Worm (Caenorhabditis elegans) whole organism, young adult: Measurements from ENCODE around the gene Y67D8C.6.
"Not testable (repeated sequence)": the region's sequence is repeated elsewhere in the genome, so short reads cannot be mapped to it uniquely, and the experiment has no call there.

Experiments
- C06A6.2 ChIP-seq: fragments of 200-800 bp; sonication (Bioruptor generic); conservative IDR thresholded peaks from 2 replicates; pipeline ENCODE4 v1.3.6; 2022; ENCODE audit warnings: missing genetic modification characterization, missing compliant biosample characterization
- D2030.7 ChIP-seq: fragments of 200-800 bp; sonication (Bioruptor generic); IDR thresholded peaks from 2 replicates; pipeline ENCODE4 v1.3.6; 2022; ENCODE audit warnings: missing genetic modification reagents, missing genetic modification characterization, missing compliant biosample characterization
- F22D6.2 ChIP-seq: sonication (generic microtip); optimal IDR thresholded peaks from 2 replicates; lab custom pipeline; 2016; ENCODE audit warnings: mild to moderate bottlenecking, missing genetic modification characterization, missing compliant biosample characterization
- Y53G8AR.9 ChIP-seq: fragments of 200-800 bp; sonication (Bioruptor generic); conservative IDR thresholded peaks from 2 replicates; pipeline ENCODE4 v1.3.6; 2022; ENCODE audit warnings: missing genetic modification reagents, missing genetic modification characterization, missing compliant biosample characterization
- Y56A3A.18 ChIP-seq: fragments of 200-800 bp; sonication (Bioruptor generic); IDR thresholded peaks from 2 replicates; pipeline ENCODE4 v1.3.6; 2022; ENCODE audit warnings: missing genetic modification reagents, missing genetic modification characterization, missing compliant biosample characterization
- Y79H2A.3 ChIP-seq: fragments of 200-800 bp; sonication (Bioruptor generic); conservative IDR thresholded peaks from 2 replicates; pipeline ENCODE4 v1.3.6; 2022; ENCODE audit warnings: missing genetic modification reagents, missing genetic modification characterization, missing compliant biosample characterization
- ccch-3 ChIP-seq: fragments of 200-800 bp; sonication (Bioruptor generic); optimal IDR thresholded peaks from 2 replicates; lab custom pipeline; 2018; ENCODE audit warnings: mild to moderate bottlenecking, missing genetic modification characterization, missing compliant biosample characterization
- dpl-1 ChIP-seq: fragments of 150-350 bp; optimal IDR thresholded peaks from 2 replicates; lab custom pipeline; 2014; ENCODE audit warnings: missing biosample characterization, missing genetic modification reagents, missing genetic modification characterization
- efl-1 ChIP-seq: fragments of 150-350 bp; optimal IDR thresholded peaks from 2 replicates; lab custom pipeline; 2014; ENCODE audit warnings: missing biosample characterization, missing genetic modification reagents, missing genetic modification characterization
- egl-18 ChIP-seq: fragments of 200-800 bp; sonication (Bioruptor generic); IDR thresholded peaks from 2 replicates; pipeline ENCODE4 v1.3.6; 2022; ENCODE audit warnings: missing genetic modification reagents, missing genetic modification characterization, missing compliant biosample characterization
- egl-44 ChIP-seq: fragments of 200-800 bp; sonication (Bioruptor generic); IDR thresholded peaks from 2 replicates; pipeline ENCODE4 v1.3.6; 2022; ENCODE audit warnings: missing genetic modification reagents, missing genetic modification characterization, missing compliant biosample characterization
- ekl-4 ChIP-seq: fragments of 200-800 bp; sonication (Bioruptor generic); IDR thresholded peaks from 2 replicates; pipeline ENCODE4 v1.3.6; 2022; ENCODE audit warnings: missing genetic modification reagents, missing genetic modification characterization, missing compliant biosample characterization
- hlh-12 ChIP-seq: sonication (generic microtip); optimal IDR thresholded peaks from 2 replicates; lab custom pipeline; 2016; ENCODE audit warnings: missing genetic modification characterization, missing compliant biosample characterization
- hlh-26 ChIP-seq: fragments of 200-800 bp; sonication (Bioruptor generic); conservative IDR thresholded peaks from 2 replicates; pipeline ENCODE4 v1.3.6; 2022; ENCODE audit warnings: missing genetic modification reagents, missing genetic modification characterization, missing compliant biosample characterization
- hmg-1.2 ChIP-seq: fragments of 200-800 bp; sonication (Bioruptor generic); IDR thresholded peaks from 2 replicates; pipeline ENCODE4 v1.3.6; 2022; ENCODE audit warnings: missing genetic modification reagents, missing genetic modification characterization, missing compliant biosample characterization
- lag-1 ChIP-seq: fragments of 200-800 bp; sonication (Bioruptor generic); IDR thresholded peaks from 2 replicates; pipeline ENCODE4 v1.3.6; 2022; ENCODE audit warnings: missing genetic modification reagents, missing genetic modification characterization, missing compliant biosample characterization
- let-526 ChIP-seq: fragments of 200-800 bp; sonication (Bioruptor generic); IDR thresholded peaks from 2 replicates; pipeline ENCODE4 v1.3.6; 2022; ENCODE audit warnings: missing genetic modification reagents, missing genetic modification characterization, missing compliant biosample characterization
- lin-26 ChIP-seq: fragments of 200-800 bp; sonication (Bioruptor generic); IDR thresholded peaks from 2 replicates; pipeline ENCODE4 v1.3.6; 2022; ENCODE audit warnings: missing genetic modification reagents, missing genetic modification characterization, missing compliant biosample characterization
- lsy-27 ChIP-seq: sonication (generic microtip); optimal IDR thresholded peaks from 2 replicates; lab custom pipeline; 2017; ENCODE audit warnings: missing genetic modification characterization, mild to moderate bottlenecking, missing compliant biosample characterization, antibody characterized with exemption, missing genotype, borderline replicate concordance; ENCODE audit not compliant: insufficient read depth
- madf-3 ChIP-seq: fragments of 200-800 bp; sonication (Bioruptor generic); IDR thresholded peaks from 2 replicates; pipeline ENCODE4 v1.3.6; 2022; ENCODE audit warnings: missing genetic modification reagents, missing genetic modification characterization, missing compliant biosample characterization
- mel-28 ChIP-seq: sonication (generic microtip); optimal IDR thresholded peaks from 2 replicates; lab custom pipeline; 2016; ENCODE audit warnings: borderline replicate concordance, mild to moderate bottlenecking, missing genetic modification characterization, missing compliant biosample characterization
- mes-4 ChIP-seq: sonication (generic microtip); optimal IDR thresholded peaks from 2 replicates; lab custom pipeline; 2016; ENCODE audit warnings: missing genotype, missing genetic modification characterization, missing compliant biosample characterization
- nhr-120 ChIP-seq: fragments of 200-800 bp; sonication (Bioruptor generic); IDR thresholded peaks from 2 replicates; pipeline ENCODE4 v1.3.6; 2022; ENCODE audit warnings: missing genetic modification characterization, missing compliant biosample characterization
- pbrm-1 ChIP-seq: fragments of 200-800 bp; sonication (Bioruptor generic); IDR thresholded peaks from 2 replicates; pipeline ENCODE4 v1.3.6; 2022; ENCODE audit warnings: missing genetic modification reagents, missing genetic modification characterization, missing compliant biosample characterization
- pha-4 ChIP-seq: fragments of 150-350 bp; sonication (generic microtip); optimal IDR thresholded peaks from 2 replicates; lab custom pipeline; 2014; ENCODE audit warnings: missing biosample characterization, missing genetic modification reagents, missing genetic modification characterization
- rcor-1 ChIP-seq: fragments of 200-800 bp; sonication (Bioruptor generic); IDR thresholded peaks from 2 replicates; pipeline ENCODE4 v1.3.6; 2022; ENCODE audit warnings: missing genetic modification reagents, missing genetic modification characterization, missing compliant biosample characterization
- sdz-38 ChIP-seq: sonication (generic microtip); optimal IDR thresholded peaks from 2 replicates; lab custom pipeline; 2016; ENCODE audit warnings: missing genotype, missing genetic modification characterization, missing compliant biosample characterization
- snpc-4 ChIP-seq, 5 experiments: fragments of 150-350 bp in 1 of 5; sonication (generic microtip) in 4 of 5; optimal IDR thresholded peaks; 2 replicates each; lab custom pipeline; 2014 to 2018; ENCODE audit warnings: missing genetic modification characterization in 5 of 5, missing biosample characterization in 3 of 5, antibody characterized with exemption in 2 of 5, mild to moderate bottlenecking in 2 of 5, missing compliant biosample characterization in 2 of 5, missing genotype in 2 of 5, moderate library complexity in 2 of 5, missing genetic modification reagents in 1 of 5
- tbp1 ChIP-seq: fragments of 200-800 bp; sonication (Bioruptor generic); optimal IDR thresholded peaks from 2 replicates; lab custom pipeline; 2018; ENCODE audit warnings: mild to moderate bottlenecking, missing genetic modification characterization, missing compliant biosample characterization
- zfh-2 ChIP-seq: fragments of 200-800 bp; sonication (Bioruptor generic); conservative IDR thresholded peaks from 2 replicates; pipeline ENCODE4 v1.3.6; 2022; ENCODE audit warnings: missing genetic modification reagents, missing genetic modification characterization, missing compliant biosample characterization
- ztf-28 ChIP-seq: fragments of 200-800 bp; sonication (Bioruptor generic); IDR thresholded peaks from 2 replicates; pipeline ENCODE4 v1.3.6; 2022; ENCODE audit warnings: missing genetic modification reagents, missing genetic modification characterization, missing compliant biosample characterization
- ztf-3 ChIP-seq: fragments of 200-800 bp; sonication (Bioruptor generic); optimal IDR thresholded peaks from 2 replicates; lab custom pipeline; 2018; ENCODE audit warnings: mild to moderate bottlenecking, missing genetic modification characterization, missing compliant biosample characterization
- ztf-6 ChIP-seq: fragments of 200-800 bp; sonication (Bioruptor generic); IDR thresholded peaks from 2 replicates; pipeline ENCODE4 v1.3.6; 2022; ENCODE audit warnings: missing genetic modification reagents, missing genetic modification characterization, missing compliant biosample characterization

Gene Y67D8C.6

ce11 chrIV:3029882-3030281 lies 33.3 kb downstream of the Y67D8C.6 start:
- no peak for TF ChIP-seq pbrm-1
- TF ChIP-seq hlh-26 (GFP tag; lab: Robert Waterston, UW), result no peak
- peak; percentile 33; the same call in 1 of the 2 replicates for TF ChIP-seq hmg-1.2 (GFP tag; lab: Robert Waterston, UW)
- no peak for TF ChIP-seq F22D6.2 (tag; lab: Kevin White, UChicago)
- TF ChIP-seq hlh-12 (tag; lab: Kevin White, UChicago), result no peak
- TF ChIP-seq lsy-27, result no peak
- TF ChIP-seq rcor-1 (GFP tag; lab: Robert Waterston, UW), result no peak
- no peak for TF ChIP-seq egl-18 (GFP tag; lab: Robert Waterston, UW)
- no peak for TF ChIP-seq dpl-1 (GFP tag; lab: Kevin White, UChicago)
- no peak for TF ChIP-seq let-526
- TF ChIP-seq ztf-6 (GFP tag; lab: Robert Waterston, UW), result 0 out of 2 replicates have a peak, but pooled peaks have one; percentile 18
- no peak for TF ChIP-seq sdz-38
- TF ChIP-seq zfh-2 (GFP tag; lab: Robert Waterston, UW), result peak; percentile 53
- TF ChIP-seq pha-4, result no peak
- no peak for TF ChIP-seq Y56A3A.18 (GFP tag; lab: Robert Waterston, UW)
- TF ChIP-seq nhr-120 (GFP tag; lab: Robert Waterston, UW), result no peak

ce11 chrIV:3028842-3029241 lies 34.3 kb downstream of the Y67D8C.6 start, which contains the start of gene ndnf-1:
Gene ndnf-1 (minus strand): TSS chrIV:3028942.
- TF ChIP-seq mes-4 (tag; lab: Kevin White, UChicago), result no peak
- TF ChIP-seq madf-3 (GFP tag; lab: Robert Waterston, UW), result no peak
- no peak for TF ChIP-seq efl-1 (GFP tag; lab: Kevin White, UChicago)
- TF ChIP-seq egl-44 (GFP tag; lab: Robert Waterston, UW), result no peak
- TF ChIP-seq D2030.7 (GFP tag; lab: Robert Waterston, UW), result no peak
- TF ChIP-seq, all 124 proteins: peak for 0

- TF ChIP-seq ztf-3 (GFP tag; lab: Kevin White, UChicago), result no peak
- no peak for TF ChIP-seq Y79H2A.3 (GFP tag; lab: Robert Waterston, UW)
- TF ChIP-seq ccch-3, result no peak
- TF ChIP-seq Y56A3A.18 (GFP tag; lab: Robert Waterston, UW), result no peak
- no peak for TF ChIP-seq lin-26 (GFP tag; lab: Robert Waterston, UW)
- no peak for TF ChIP-seq Y53G8AR.9 (GFP tag; lab: Robert Waterston, UW)
- no peak for TF ChIP-seq C06A6.2
- TF ChIP-seq hmg-1.2 (GFP tag; lab: Robert Waterston, UW), result no peak
- TF ChIP-seq tbp1 (GFP tag; lab: Kevin White, UChicago), result no peak
- TF ChIP-seq ztf-28 (GFP tag; lab: Robert Waterston, UW), result no peak
- no peak for TF ChIP-seq ekl-4 (GFP tag; lab: Robert Waterston, UW)
- TF ChIP-seq lag-1 (GFP tag; lab: Robert Waterston, UW), result no peak
- TF ChIP-seq mel-28 (tag; lab: Kevin White, UChicago), result no peak
Observed at ce11 chrIV:3025874-3026609, 37.1 kb downstream of the Y67D8C.6 start.

ce11 chrIV:3021304-3021703 lies 41.9 kb downstream of the Y67D8C.6 start:
- not testable (repeated sequence) for TF ChIP-seq snpc-4 (GFP tag; optimal IDR thresholded peaks at IDR 0.05; lab: Kevin White, UChicago)
- TF ChIP-seq snpc-4 (tag; optimal IDR thresholded peaks at IDR 0.05; lab: Kevin White, UChicago), result peak in 2 of 4 experiments; percentile 61 to 82
- TF ChIP-seq, all 124 proteins: peak for 1; not testable (repeated sequence) for 123
